Fruit fly (Drosophila melanogaster): Measurements from ENCODE around the gene CG45071.

DNA sequence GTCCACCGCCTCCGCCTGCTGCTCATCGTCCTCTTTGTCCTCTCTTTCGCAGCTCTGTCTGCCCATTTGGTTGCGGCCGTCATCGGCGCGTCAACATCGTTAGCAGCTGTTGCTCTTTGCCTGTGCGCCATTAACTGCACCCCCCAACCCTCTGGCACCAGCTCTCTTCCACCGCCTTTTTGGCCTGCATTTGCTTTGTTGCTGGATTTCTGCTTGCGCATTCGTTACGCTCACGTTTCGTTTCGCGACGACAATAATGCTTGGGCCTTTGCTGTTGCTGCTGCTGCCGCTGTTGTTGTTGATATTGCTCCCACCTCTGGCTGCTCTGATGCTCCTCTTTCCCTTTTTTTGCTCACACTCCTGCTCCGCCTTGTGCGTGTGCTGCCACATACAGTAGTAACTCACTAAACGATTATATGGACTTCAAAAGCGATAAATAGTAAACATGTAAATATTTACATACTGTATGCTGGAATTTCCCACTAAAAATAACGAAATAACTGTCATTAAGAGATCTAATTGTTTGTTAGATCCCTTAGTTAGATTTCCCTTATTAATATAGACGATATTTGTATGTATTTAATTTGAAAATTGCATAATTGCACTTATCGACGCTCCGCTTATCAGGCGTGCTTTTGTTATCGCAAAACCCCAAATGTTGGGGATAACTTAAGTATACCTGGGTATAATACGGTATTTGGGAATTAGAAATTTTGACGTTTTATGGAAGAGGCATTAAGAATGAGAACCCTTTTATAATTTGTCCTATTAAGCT is 3.9 kb upstream of the CG45071 start:
- peak; percentile 43 for TF ChIP-seq spab (GFP tag; optimal IDR thresholded peaks at IDR 0.05)
- no peak for TF ChIP-seq CG6792 (GFP tag; optimal IDR thresholded peaks at IDR 0.05)

Measured in whole organism, prepupa.